Worm (Caenorhabditis elegans) whole organism, L4 larva: ENCODE results near the gene egl-1.
A peak's percentile ranks its signal among the peaks of the same experiment; 100 is the strongest.

Source experiments
- D1046.2 ChIP-seq: fragments of 200-800 bp; sonication (Bioruptor generic); IDR thresholded peaks from 2 replicates; pipeline ENCODE4 v1.3.6; 2022; ENCODE audit warnings: missing genetic modification characterization, missing compliant biosample characterization
- F10B5.3 ChIP-seq: sonication (generic microtip); optimal IDR thresholded peaks from 2 replicates; lab custom pipeline; 2016; ENCODE audit warnings: mild to moderate bottlenecking, missing genetic modification characterization, missing compliant biosample characterization
- F26F4.8 ChIP-seq: fragments of 200-800 bp; sonication (Bioruptor generic); conservative IDR thresholded peaks from 2 replicates; pipeline ENCODE4 v1.3.6; 2022; ENCODE audit warnings: missing genetic modification characterization, missing compliant biosample characterization
- F49E8.2 ChIP-seq: sonication (generic microtip); optimal IDR thresholded peaks from 2 replicates; lab custom pipeline; 2016; ENCODE audit warnings: missing compliant biosample characterization, mild to moderate bottlenecking, missing genetic modification characterization, borderline replicate concordance
- T26A8.4 ChIP-seq: fragments of 200-800 bp; sonication (Bioruptor generic); IDR thresholded peaks from 2 replicates; pipeline ENCODE4 v1.3.6; 2022; ENCODE audit warnings: missing genetic modification characterization, missing compliant biosample characterization
- Y48G9A.11 ChIP-seq: fragments of 200-800 bp; sonication (Bioruptor generic); IDR thresholded peaks from 2 replicates; pipeline ENCODE4 v1.3.6; 2022; ENCODE audit warnings: missing genetic modification reagents, missing genetic modification characterization, missing compliant biosample characterization
- Y5F2A.4 ChIP-seq: fragments of 200-800 bp; sonication (Bioruptor generic); optimal IDR thresholded peaks from 2 replicates; lab custom pipeline; 2018; ENCODE audit warnings: mild to moderate bottlenecking, missing genetic modification characterization, missing compliant biosample characterization
- ZK546.5 ChIP-seq, 2 experiments: sonication (generic microtip); optimal IDR thresholded peaks; 2 replicates each; lab custom pipeline; 2017; ENCODE audit warnings: missing biosample characterization in 2 of 2, missing genetic modification characterization in 2 of 2
- aha-1 ChIP-seq: fragments of 150-350 bp; peaks from one replicate; lab custom pipeline; 2014; ENCODE audit warnings: missing biosample characterization, missing genetic modification characterization
- ceh-20 ChIP-seq: fragments of 200-800 bp; sonication (Bioruptor generic); IDR thresholded peaks from 2 replicates; pipeline ENCODE4 v1.3.6; 2022; ENCODE audit warnings: missing genetic modification reagents, missing genetic modification characterization, missing compliant biosample characterization
- ceh-32 ChIP-seq: sonication (generic microtip); optimal IDR thresholded peaks from 2 replicates; lab custom pipeline; 2016; ENCODE audit warnings: mild to moderate bottlenecking, missing genetic modification characterization, missing compliant biosample characterization; ENCODE audit not compliant: poor library complexity
- ceh-44 ChIP-seq: fragments of 200-800 bp; sonication (Bioruptor generic); IDR thresholded peaks from 2 replicates; pipeline ENCODE4 v1.3.6; 2022; ENCODE audit warnings: missing genetic modification reagents, missing genetic modification characterization, missing compliant biosample characterization
- cey-2 ChIP-seq: sonication (generic microtip); optimal IDR thresholded peaks from 3 replicates; lab custom pipeline; 2017; ENCODE audit warnings: missing genetic modification characterization, mild to moderate bottlenecking, missing compliant biosample characterization, antibody characterized with exemption, borderline replicate concordance; ENCODE audit not compliant: insufficient read depth
- ctbp-1 ChIP-seq: fragments of 200-800 bp; sonication (Bioruptor generic); IDR thresholded peaks from 2 replicates; pipeline ENCODE4 v1.3.6; 2022; ENCODE audit warnings: missing genetic modification reagents, missing genetic modification characterization, missing compliant biosample characterization
- daf-16 ChIP-seq, 3 experiments: sonication (generic microtip); optimal IDR thresholded peaks; 2 replicates each; lab custom pipeline; 2016 to 2017; ENCODE audit warnings: missing genetic modification characterization in 3 of 3, missing genetic modification reagents in 3 of 3, mild to moderate bottlenecking in 2 of 3, missing compliant biosample characterization in 2 of 3, missing biosample characterization in 1 of 3, moderate library complexity in 1 of 3
- dmd-8 ChIP-seq: fragments of 200-800 bp; sonication (Bioruptor generic); IDR thresholded peaks from 2 replicates; pipeline ENCODE4 v1.3.6; 2022; ENCODE audit warnings: missing genetic modification characterization, missing compliant biosample characterization
- dmd-9 ChIP-seq: fragments of 200-800 bp; sonication (Bioruptor generic); IDR thresholded peaks from 2 replicates; pipeline ENCODE4 v1.3.6; 2022; ENCODE audit warnings: missing genetic modification reagents, missing genetic modification characterization, missing compliant biosample characterization
- dve-1 ChIP-seq: sonication (generic microtip); optimal IDR thresholded peaks from 2 replicates; lab custom pipeline; 2017; ENCODE audit warnings: antibody characterized with exemption, mild to moderate bottlenecking, missing genetic modification characterization, missing compliant biosample characterization; ENCODE audit not compliant: insufficient read depth
- egl-27 ChIP-seq: sonication (generic microtip); optimal IDR thresholded peaks from 3 replicates; lab custom pipeline; 2017; ENCODE audit warnings: missing biosample characterization, missing genetic modification reagents, missing genetic modification characterization
- hlh-11 ChIP-seq: fragments of 200-800 bp; sonication (Bioruptor generic); optimal IDR thresholded peaks from 2 replicates; lab custom pipeline; 2018; ENCODE audit warnings: mild to moderate bottlenecking, missing genetic modification characterization, missing compliant biosample characterization
- hmg-1.1 ChIP-seq: fragments of 200-800 bp; sonication (Bioruptor generic); IDR thresholded peaks from 2 replicates; pipeline ENCODE4 v1.3.6; 2022; ENCODE audit warnings: missing genetic modification reagents, missing genetic modification characterization, missing compliant biosample characterization
- lin-1 ChIP-seq: fragments of 200-800 bp; sonication (Bioruptor generic); IDR thresholded peaks from 2 replicates; pipeline ENCODE4 v1.3.6; 2022; ENCODE audit warnings: missing genetic modification reagents, missing genetic modification characterization, missing compliant biosample characterization
- lin-15B ChIP-seq: fragments of 150-350 bp; sonication (generic microtip); optimal IDR thresholded peaks from 3 replicates; lab custom pipeline; 2014; ENCODE audit warnings: missing biosample characterization, missing genetic modification characterization
- lin-38 ChIP-seq: fragments of 200-800 bp; sonication (Bioruptor generic); IDR thresholded peaks from 2 replicates; pipeline ENCODE4 v1.3.6; 2022; ENCODE audit warnings: missing genetic modification reagents, missing genetic modification characterization, missing compliant biosample characterization
- lin-39 ChIP-seq: fragments of 150-350 bp; optimal IDR thresholded peaks from 2 replicates; lab custom pipeline; 2014; ENCODE audit warnings: missing biosample characterization, missing genetic modification reagents, missing genetic modification characterization
- madf-5 ChIP-seq, 2 experiments: fragments of 200-800 bp; sonication (Bioruptor generic); IDR thresholded peaks; 2 replicates each; pipeline ENCODE4 v1.3.6; 2022; ENCODE audit warnings: missing compliant biosample characterization in 2 of 2, missing genetic modification characterization in 2 of 2
- mdt-29 ChIP-seq: fragments of 200-800 bp; sonication (Bioruptor generic); IDR thresholded peaks from 2 replicates; pipeline ENCODE4 v1.3.6; 2022; ENCODE audit warnings: missing genetic modification reagents, missing genetic modification characterization, missing compliant biosample characterization
- mes-2 ChIP-seq: sonication (generic microtip); optimal IDR thresholded peaks from 2 replicates; lab custom pipeline; 2016; ENCODE audit warnings: missing genotype, mild to moderate bottlenecking, missing genetic modification characterization, missing compliant biosample characterization; ENCODE audit not compliant: poor library complexity, severe bottlenecking
- mxl-2 ChIP-seq: fragments of 200-800 bp; sonication (Bioruptor generic); conservative IDR thresholded peaks from 2 replicates; pipeline ENCODE4 v1.3.6; 2022; ENCODE audit warnings: missing genetic modification reagents, missing genetic modification characterization, missing compliant biosample characterization
- nhr-10 ChIP-seq: fragments of 150-350 bp; optimal IDR thresholded peaks from 2 replicates; lab custom pipeline; 2014; ENCODE audit warnings: missing biosample characterization, missing genetic modification characterization
- nhr-102 ChIP-seq: sonication (generic microtip); optimal IDR thresholded peaks from 2 replicates; lab custom pipeline; 2016; ENCODE audit warnings: mild to moderate bottlenecking, missing genetic modification characterization, moderate library complexity, missing compliant biosample characterization
- nhr-41 ChIP-seq: fragments of 200-800 bp; sonication (Bioruptor generic); IDR thresholded peaks from 2 replicates; pipeline ENCODE4 v1.3.6; 2022; ENCODE audit warnings: missing genetic modification reagents, missing genetic modification characterization, missing compliant biosample characterization
- nhr-42 ChIP-seq: fragments of 200-800 bp; sonication (Bioruptor generic); IDR thresholded peaks from 2 replicates; pipeline ENCODE4 v1.3.6; 2022; ENCODE audit warnings: missing genetic modification characterization, missing compliant biosample characterization
- php-3 ChIP-seq: fragments of 200-800 bp; sonication (Bioruptor generic); IDR thresholded peaks from 2 replicates; pipeline ENCODE4 v1.3.6; 2022; ENCODE audit warnings: missing genetic modification reagents, missing genetic modification characterization, missing compliant biosample characterization
- saeg-2 ChIP-seq: fragments of 200-800 bp; sonication (Bioruptor generic); IDR thresholded peaks from 2 replicates; pipeline ENCODE4 v1.3.6; 2022; ENCODE audit warnings: missing genetic modification reagents, missing genetic modification characterization, missing compliant biosample characterization
- set-16 ChIP-seq: fragments of 200-800 bp; sonication (Bioruptor generic); IDR thresholded peaks from 2 replicates; pipeline ENCODE4 v1.3.6; 2022; ENCODE audit warnings: missing genetic modification reagents, missing genetic modification characterization, missing compliant biosample characterization
- skn-1 ChIP-seq: fragments of 150-350 bp; optimal IDR thresholded peaks from 2 replicates; lab custom pipeline; 2014; ENCODE audit warnings: missing biosample characterization, missing genetic modification characterization
- snpc-1.2 ChIP-seq: fragments of 200-800 bp; sonication (Bioruptor generic); IDR thresholded peaks from 2 replicates; pipeline ENCODE4 v1.3.6; 2022; ENCODE audit warnings: missing genetic modification reagents, missing genetic modification characterization, missing compliant biosample characterization
- snpc-4 ChIP-seq: fragments of 150-350 bp; optimal IDR thresholded peaks from 2 replicates; lab custom pipeline; 2014; ENCODE audit warnings: missing biosample characterization, missing genetic modification characterization
- spr-1 ChIP-seq: sonication (generic microtip); optimal IDR thresholded peaks from 2 replicates; lab custom pipeline; 2016; ENCODE audit warnings: mild to moderate bottlenecking, missing genetic modification characterization, missing compliant biosample characterization
- unc-62 ChIP-seq, 3 experiments: fragments of 150-350 bp in 1 of 3; sonication (generic microtip); optimal IDR thresholded peaks in 2 of 3; peaks in 1 of 3; 1 replicate in 1 of 3; 2 replicates in 2 of 3; lab custom pipeline; 2014 to 2017; ENCODE audit warnings: missing biosample characterization in 3 of 3, missing genetic modification characterization in 3 of 3, missing genetic modification reagents in 3 of 3, missing genotype in 1 of 3
- zfp-3 ChIP-seq: fragments of 200-800 bp; sonication (Bioruptor generic); conservative IDR thresholded peaks from 2 replicates; pipeline ENCODE4 v1.3.6; 2022; ENCODE audit warnings: missing genetic modification reagents, missing genetic modification characterization, missing compliant biosample characterization

Gene egl-1

ce11 chrV:14468196-14468874, 36.2 kb upstream of the egl-1 start, which contains the start of gene srz-97 (continued):
- TF ChIP-seq daf-16 (GFP tag; optimal IDR thresholded peaks at IDR 0.05; lab: Kevin White, UChicago) (peak; percentile 49 to 67), daf-16 (tag; optimal IDR thresholded peaks at IDR 0.05; lab: Kevin White, UChicago) (peak; percentile 69), lin-39 (tag; lab: Kevin White, UChicago) (no peak), snpc-4 (tag; lab: Kevin White, UChicago) (peak; percentile 85), lin-15B (tag; lab: Kevin White, UChicago) (no peak), php-3 (GFP tag; lab: Robert Waterston, UW) (peak; percentile 61; the same call in 1 of the 2 replicates), snpc-1.2 (GFP tag; lab: Robert Waterston, UW) (peak; percentile 85), nhr-10 (no peak), cey-2 (no peak), ceh-32 (tag; lab: Kevin White, UChicago) (no peak), dmd-9 (GFP tag; lab: Robert Waterston, UW) (no peak), zfp-3 (no peak), dmd-8 (0 out of 2 replicates have a peak, but pooled peaks have one; percentile 64), Y5F2A.4 (GFP tag; lab: Kevin White, UChicago) (no peak), ZK546.5 (tag; optimal IDR thresholded peaks at IDR 0.05; lab: Kevin White, UChicago) (no peak), skn-1 (tag; lab: Kevin White, UChicago) (no peak), mxl-2 (GFP tag; lab: Robert Waterston, UW) (no peak), nhr-102 (peak; percentile 80), aha-1 (tag; lab: Kevin White, UChicago) (peak; percentile 82), ceh-20 (0 out of 2 replicates have a peak, but pooled peaks have one; percentile 31), ctbp-1 (GFP tag; lab: Robert Waterston, UW) (peak; percentile 33; the same call in 1 of the 2 replicates), lin-38 (no peak), unc-62 (GFP tag; optimal IDR thresholded peaks at IDR 0.05 in 1 of 2; lab: Kevin White, UChicago) (peak in 1 of 2 experiments; percentile 24), unc-62 (tag; optimal IDR thresholded peaks at IDR 0.05; lab: Kevin White, UChicago) (no peak), D1046.2 (GFP tag; lab: Robert Waterston, UW) (no peak), egl-27 (tag; lab: Kevin White, UChicago) (no peak), dve-1 (peak; percentile 40), lin-1 (peak; percentile 68; the same call in 1 of the 2 replicates)
- TF ChIP-seq, all 104 proteins: peak for 34

- no peak for TF ChIP-seq F26F4.8 (GFP tag; lab: Robert Waterston, UW)
- peak in 1 of 2 experiments; percentile 95 for TF ChIP-seq daf-16 (GFP tag; optimal IDR thresholded peaks at IDR 0.05; lab: Kevin White, UChicago)
- no peak for TF ChIP-seq daf-16 (tag; optimal IDR thresholded peaks at IDR 0.05; lab: Kevin White, UChicago)
These were observed 32.2 kb upstream of the egl-1 start, which contains the start of gene F08H9.4 for ce11 chrV:14464368-14464767. Gene F08H9.4, minus strand, starts transcription at chrV:14464428.

- TF ChIP-seq dmd-9 (GFP tag; lab: Robert Waterston, UW) (0 out of 2 replicates have a peak, but pooled peaks have one; percentile 20), F49E8.2 (tag; lab: Kevin White, UChicago) (peak; percentile 63), daf-16 (GFP tag; optimal IDR thresholded peaks at IDR 0.05; lab: Kevin White, UChicago) (peak in 1 of 2 experiments; percentile 60), daf-16 (tag; optimal IDR thresholded peaks at IDR 0.05; lab: Kevin White, UChicago) (peak; percentile 50), madf-5 (GFP tag; IDR thresholded peaks at IDR 0.05; lab: Robert Waterston, UW) (0 out of 4 replicates have a peak, but pooled peaks of 1 of the 2 experiments have one; percentile 18), snpc-1.2 (GFP tag; lab: Robert Waterston, UW) (peak; percentile 73), mdt-29 (GFP tag; lab: Robert Waterston, UW) (0 out of 2 replicates have a peak, but pooled peaks have one; percentile 36), saeg-2 (GFP tag; lab: Robert Waterston, UW) (0 out of 2 replicates have a peak, but pooled peaks have one; percentile 13), dve-1 (peak; percentile 76), snpc-4 (tag; lab: Kevin White, UChicago) (peak; percentile 69), set-16 (GFP tag; lab: Robert Waterston, UW) (peak; percentile 54), dmd-8 (0 out of 2 replicates have a peak, but pooled peaks have one; percentile 38), Y48G9A.11 (GFP tag; lab: Robert Waterston, UW) (peak; percentile 67), ceh-44 (GFP tag; lab: Robert Waterston, UW) (peak; percentile 87), spr-1 (peak; percentile 59), nhr-41 (GFP tag; lab: Robert Waterston, UW) (0 out of 2 replicates have a peak, but pooled peaks have one; percentile 37), T26A8.4 (peak; percentile 79), nhr-42 (GFP tag; lab: Robert Waterston, UW) (0 out of 2 replicates have a peak, but pooled peaks have one; percentile 30), hlh-11 (peak; percentile 24), lin-38 (peak; percentile 64), nhr-102 (peak; percentile 70), hmg-1.1 (GFP tag; lab: Robert Waterston, UW) (0 out of 2 replicates have a peak, but pooled peaks have one; percentile 30), F10B5.3 (peak; percentile 28), mes-2 (tag; lab: Kevin White, UChicago) (peak; percentile 24)
These were observed 30.9 kb upstream of the egl-1 start, which contains the start of gene F08H9.3 for ce11 chrV:14463087-14463486. Gene F08H9.3, minus strand, starts transcription at chrV:14463338.
